Worm (Caenorhabditis elegans): ENCODE measurements around the gene srj-5.

Gene srj-5

DNA sequence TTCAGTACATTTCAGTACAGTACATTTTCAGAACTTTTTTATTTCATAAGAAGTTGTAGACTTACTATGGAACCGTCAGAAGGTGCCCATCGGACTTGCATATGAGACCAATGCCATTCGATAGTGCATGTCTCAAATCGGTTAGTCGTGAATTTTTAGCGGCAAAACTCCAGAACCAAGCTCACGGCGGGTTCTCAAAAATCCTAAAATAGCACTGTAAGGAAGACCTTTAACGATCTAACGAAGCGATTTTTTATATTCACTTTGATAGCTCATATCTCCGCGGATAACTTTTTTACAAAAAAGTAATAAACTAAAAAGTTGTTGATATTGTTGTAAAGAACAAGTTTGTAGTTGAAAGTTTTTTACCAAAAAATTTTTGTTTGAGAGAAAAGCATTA lies 21.4 kb upstream of the srj-5 start, which contains the start of gene sru-25:
Gene sru-25, minus strand, starts transcription at position 101 of the 400 bp plus-strand sequence.
- TF ChIP-seq drap-1 (GFP tag; optimal IDR thresholded peaks at IDR 0.05) (no peak), nhr-237 (tag; optimal IDR thresholded peaks at IDR 0.05) (no peak), zip-8 (tag; optimal IDR thresholded peaks at IDR 0.05) (no peak), pha-4 (tag; optimal IDR thresholded peaks at IDR 0.05) (no peak), nhr-76 (tag; optimal IDR thresholded peaks at IDR 0.05) (no peak), nhr-12 (tag; optimal IDR thresholded peaks at IDR 0.05) (no peak), lsy-2 (tag; optimal IDR thresholded peaks at IDR 0.05) (no peak), mab-5 (tag; optimal IDR thresholded peaks at IDR 0.05) (no peak), nhr-2 (tag; optimal IDR thresholded peaks at IDR 0.05) (no peak), sem-2 (GFP tag; optimal IDR thresholded peaks at IDR 0.05) (no peak), ceh-43 (GFP tag; optimal IDR thresholded peaks at IDR 0.05) (no peak), ces-1 (GFP tag; optimal IDR thresholded peaks at IDR 0.05) (no peak), snpc-4 (tag; optimal IDR thresholded peaks at IDR 0.05) (no peak)

DNA sequence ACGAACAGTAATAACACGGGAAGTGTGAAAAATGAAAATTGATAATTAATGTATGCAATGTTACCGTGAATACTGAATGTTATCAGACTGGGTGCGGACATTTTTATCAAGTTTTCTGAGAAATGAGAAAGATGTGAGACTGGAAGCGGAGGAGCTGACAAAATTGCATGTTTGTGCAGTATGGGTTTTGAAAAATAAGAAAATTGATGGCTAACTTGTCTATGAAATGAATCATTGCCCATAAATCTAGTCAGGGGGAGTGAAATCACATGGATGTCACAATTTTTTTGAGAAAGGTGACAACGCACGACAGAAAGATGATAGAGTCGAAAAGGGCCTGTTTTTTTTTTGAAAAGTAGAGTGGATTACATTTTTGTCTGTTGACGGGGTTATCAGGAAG lies 18.5 kb upstream of the srj-5 start, which contains the start of gene sru-24:
Gene sru-24, minus strand, starts transcription at position 101 of the 400 bp plus-strand sequence.
- TF ChIP-seq mab-5 (tag; optimal IDR thresholded peaks at IDR 0.05) = no peak
- TF ChIP-seq sptf-1 (tag; optimal IDR thresholded peaks at IDR 0.05) = no peak
- no peak for TF ChIP-seq cnd-1 (tag; optimal IDR thresholded peaks at IDR 0.05)
- no peak for TF ChIP-seq ceh-83 (GFP tag; optimal IDR thresholded peaks at IDR 0.05)
- TF ChIP-seq blmp-1 (tag; optimal IDR thresholded peaks at IDR 0.05) = no peak
- no peak for TF ChIP-seq mls-2 (tag; optimal IDR thresholded peaks at IDR 0.05)
- no peak for TF ChIP-seq mep-1 (tag; optimal IDR thresholded peaks at IDR 0.05)
- no peak for TF ChIP-seq lin-32 (GFP tag; optimal IDR thresholded peaks at IDR 0.05)
- no peak for TF ChIP-seq unc-120 (tag; optimal IDR thresholded peaks at IDR 0.05; ENCODE audit: poor library complexity, severe bottlenecking)
- no peak for TF ChIP-seq elt-3 (tag; optimal IDR thresholded peaks at IDR 0.05)

ce11 chrV:667459-667858 lies 14.6 kb upstream of the srj-5 start, which contains the start of gene nhr-180:
TSS of gene nhr-180 (minus strand) at chrV:667510.
- no peak for TF ChIP-seq ham-2 (GFP tag; optimal IDR thresholded peaks at IDR 0.05)
- TF ChIP-seq lin-13 (tag; optimal IDR thresholded peaks at IDR 0.05) = no peak
- TF ChIP-seq cnd-1 (tag; optimal IDR thresholded peaks at IDR 0.05) = no peak
- TF ChIP-seq blmp-1 (tag; optimal IDR thresholded peaks at IDR 0.05) = no peak
- TF ChIP-seq elt-3 (tag; optimal IDR thresholded peaks at IDR 0.05) = no peak

DNA sequence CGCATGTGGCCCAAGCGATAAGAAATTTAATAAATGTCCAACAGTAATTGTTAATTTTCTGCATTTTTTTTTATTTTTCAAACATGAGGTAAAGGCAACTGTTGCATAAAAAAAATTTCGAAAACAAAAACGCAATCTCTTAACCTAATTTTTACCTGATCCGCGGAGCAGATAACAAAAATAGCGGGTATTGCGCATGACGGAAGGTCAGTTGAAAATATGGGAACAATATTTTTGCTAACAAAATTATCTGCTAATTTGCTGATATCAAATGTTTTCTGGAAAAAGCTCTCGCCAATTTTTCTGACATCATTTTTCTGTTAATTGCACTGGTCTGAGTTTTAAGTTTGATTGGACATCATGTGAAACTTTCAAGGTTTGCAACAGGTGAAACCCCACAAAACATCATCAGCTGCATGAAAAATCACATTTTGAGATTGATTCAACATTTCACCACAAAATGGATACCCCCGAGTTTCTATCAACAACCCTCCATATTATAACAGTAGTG lies 11.6 kb upstream of the srj-5 start, which contains the start of the genes F31F4.11 and srh-266:
Gene F31F4.11, minus strand, starts transcription at position 101 of the 511 bp plus-strand sequence.
Gene srh-266, plus strand, starts transcription at position 461 of the 511 bp plus-strand sequence.
- TF ChIP-seq nhr-12 (tag; optimal IDR thresholded peaks at IDR 0.05) (no peak), nhr-28 (tag; optimal IDR thresholded peaks at IDR 0.05) (no peak), blmp-1 (tag; optimal IDR thresholded peaks at IDR 0.05) (no peak), nhr-76 (tag; optimal IDR thresholded peaks at IDR 0.05) (no peak), ztf-11 (tag; optimal IDR thresholded peaks at IDR 0.05) (no peak), ham-2 (GFP tag; optimal IDR thresholded peaks at IDR 0.05) (no peak), ceh-43 (GFP tag; optimal IDR thresholded peaks at IDR 0.05) (no peak)

DNA sequence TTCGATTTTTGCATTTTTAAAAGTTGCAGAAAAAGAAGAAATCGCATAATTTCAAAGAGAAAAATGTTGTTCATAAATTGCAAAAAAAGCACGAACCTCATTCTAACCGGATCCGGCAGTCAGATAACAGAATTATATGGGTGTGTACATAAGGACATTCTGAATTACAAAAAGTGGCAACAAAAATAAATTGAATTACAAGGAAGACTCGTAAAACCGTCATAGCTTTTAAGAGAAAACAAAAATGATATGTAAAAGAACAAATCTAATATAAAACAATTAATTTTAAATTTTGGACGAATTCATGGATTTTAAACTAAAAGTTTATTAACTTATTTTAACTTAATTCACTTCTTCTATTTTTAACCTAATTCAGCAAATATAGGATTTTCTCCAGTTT lies 7.4 kb upstream of the srj-5 start, which contains the start of gene F31F4.17:
Gene F31F4.17, minus strand, starts transcription at position 101 of the 400 bp plus-strand sequence.
- no peak for TF ChIP-seq bed-3 (GFP tag; optimal IDR thresholded peaks at IDR 0.05)
- no peak for TF ChIP-seq ztf-11 (tag; optimal IDR thresholded peaks at IDR 0.05)
- no peak for TF ChIP-seq sptf-1 (tag; optimal IDR thresholded peaks at IDR 0.05)
- TF ChIP-seq nhr-12 (tag; optimal IDR thresholded peaks at IDR 0.05) = no peak
- no peak for TF ChIP-seq ham-2 (GFP tag; optimal IDR thresholded peaks at IDR 0.05)
- no peak for TF ChIP-seq zip-8 (tag; optimal IDR thresholded peaks at IDR 0.05)
- TF ChIP-seq hlh-1 (tag; optimal IDR thresholded peaks at IDR 0.05) = no peak
- TF ChIP-seq lin-32 (GFP tag; optimal IDR thresholded peaks at IDR 0.05) = no peak
- no peak for TF ChIP-seq elt-1 (tag; optimal IDR thresholded peaks at IDR 0.05; ENCODE audit: borderline replicate concordance, insufficient read depth)
- no peak for TF ChIP-seq lsy-2 (tag; optimal IDR thresholded peaks at IDR 0.05)

DNA sequence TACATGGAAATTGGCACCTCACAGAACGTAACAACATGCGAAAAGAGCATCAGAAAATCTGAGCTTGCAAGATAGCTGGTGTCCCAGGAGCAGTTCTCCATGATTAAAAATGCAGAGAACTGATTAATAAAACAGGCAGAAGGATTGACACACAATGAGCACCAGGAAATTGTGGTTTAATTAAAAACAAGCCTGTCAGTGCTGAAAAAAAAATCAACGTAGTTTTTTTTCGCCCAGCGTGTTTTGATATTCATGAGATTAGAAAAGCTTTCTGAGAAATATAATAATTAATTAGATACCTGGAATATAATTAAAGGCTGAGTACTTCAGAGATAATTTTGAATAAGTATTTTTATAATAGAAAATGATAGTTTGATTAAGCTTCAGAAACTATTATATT lies 4.8 kb upstream of the srj-5 start, which contains the start of gene srh-246:
Gene srh-246, minus strand, starts transcription at position 101 of the 400 bp plus-strand sequence.
- TF ChIP-seq sem-2 (GFP tag; optimal IDR thresholded peaks at IDR 0.05) (no peak), unc-39 (tag; optimal IDR thresholded peaks at IDR 0.05) (no peak), nhr-12 (tag; optimal IDR thresholded peaks at IDR 0.05) (no peak), ceh-39 (tag; optimal IDR thresholded peaks at IDR 0.05) (no peak), pha-4 (tag; optimal IDR thresholded peaks at IDR 0.05) (no peak), nhr-76 (tag; optimal IDR thresholded peaks at IDR 0.05) (no peak), ceh-43 (GFP tag; optimal IDR thresholded peaks at IDR 0.05) (no peak)

Measured in whole organism, mixed stage, embryonic.